Fruit fly (Drosophila melanogaster) whole organism, adult: Measurements from ENCODE around the gene raskol.
A peak's percentile ranks its signal among the peaks of the same experiment; 100 is the strongest.

ENCODE experiments used
- CG11617 ChIP-seq: fragments of 200-800 bp; sonication (Bioruptor generic); optimal IDR thresholded peaks from 2 replicates; lab custom pipeline; 2017; ENCODE audit warnings: mild to moderate bottlenecking, missing biosample characterization, missing genetic modification reagents, missing genetic modification characterization
- CG12768 ChIP-seq: fragments of 200-800 bp; sonication (Bioruptor generic); optimal IDR thresholded peaks from 2 replicates; lab custom pipeline; 2017; ENCODE audit warnings: missing biosample characterization, missing genetic modification characterization, mild to moderate bottlenecking, moderate library complexity, missing genetic modification reagents
- CG14711 ChIP-seq: fragments of 200-800 bp; sonication (Bioruptor generic); optimal IDR thresholded peaks from 2 replicates; lab custom pipeline; 2018; ENCODE audit warnings: missing biosample characterization, mild to moderate bottlenecking, missing genetic modification characterization, moderate library complexity
- CG1620 ChIP-seq: fragments of 200-800 bp; sonication (Bioruptor generic); optimal IDR thresholded peaks from 2 replicates; lab custom pipeline; 2016; ENCODE audit warnings: missing biosample characterization, missing genetic modification characterization
- CG33017 ChIP-seq: fragments of 200-800 bp; sonication (Bioruptor generic); optimal IDR thresholded peaks from 2 replicates; lab custom pipeline; 2018; ENCODE audit warnings: missing biosample characterization, mild to moderate bottlenecking, missing genetic modification characterization, moderate library complexity
- CG5204 ChIP-seq: fragments of 200-800 bp; sonication (Bioruptor generic); optimal IDR thresholded peaks from 2 replicates; lab custom pipeline; 2016; ENCODE audit warnings: missing biosample characterization, missing genetic modification characterization
- CG7045 ChIP-seq: fragments of 200-800 bp; sonication (Bioruptor generic); optimal IDR thresholded peaks from 2 replicates; lab custom pipeline; 2017; ENCODE audit warnings: missing biosample characterization, mild to moderate bottlenecking, missing genetic modification characterization
- CG7101 ChIP-seq: fragments of 200-800 bp; sonication (Bioruptor generic); optimal IDR thresholded peaks from 2 replicates; lab custom pipeline; 2018; ENCODE audit warnings: missing biosample characterization, mild to moderate bottlenecking, missing genetic modification characterization, moderate library complexity
- Clk ChIP-seq: fragments of 200-800 bp; sonication (Bioruptor generic); optimal IDR thresholded peaks from 2 replicates; lab custom pipeline; 2017; ENCODE audit warnings: missing biosample characterization, missing genetic modification characterization
- Crg-1 ChIP-seq: fragments of 200-800 bp; sonication (Bioruptor generic); optimal IDR thresholded peaks from 2 replicates; lab custom pipeline; 2016; ENCODE audit warnings: missing biosample characterization, missing genetic modification characterization
- Hr96 ChIP-seq: fragments of 200-800 bp; sonication (Bioruptor generic); optimal IDR thresholded peaks from 2 replicates; lab custom pipeline; 2016; ENCODE audit warnings: missing biosample characterization, missing genetic modification characterization
- Mnt ChIP-seq: fragments of 200-800 bp; sonication (Bioruptor generic); optimal IDR thresholded peaks from 2 replicates; lab custom pipeline; 2016; ENCODE audit warnings: missing biosample characterization, mild to moderate bottlenecking, missing genetic modification characterization
- bab1 ChIP-seq: fragments of 200-800 bp; sonication (Bioruptor generic); optimal IDR thresholded peaks from 3 replicates; lab custom pipeline; 2019; ENCODE audit warnings: missing biosample characterization, mild to moderate bottlenecking, missing genetic modification characterization, moderate library complexity
- cic ChIP-seq: fragments of 200-800 bp; sonication (Bioruptor generic); optimal IDR thresholded peaks from 2 replicates; lab custom pipeline; 2017; ENCODE audit warnings: missing biosample characterization, mild to moderate bottlenecking, missing genetic modification characterization, moderate library complexity
- cnc ChIP-seq, 2 experiments: fragments of >200 bp; optimal IDR thresholded peaks; 2 replicates each; lab custom pipeline; 2017
- kay ChIP-seq: fragments of 200-800 bp; sonication (Bioruptor generic); peaks from one replicate; lab custom pipeline; 2016; ENCODE audit warnings: missing biosample characterization, missing genetic modification characterization, borderline replicate concordance
- ovo ChIP-seq: fragments of 200-800 bp; sonication (Bioruptor generic); optimal IDR thresholded peaks from 2 replicates; lab custom pipeline; 2016; ENCODE audit warnings: missing biosample characterization, missing genetic modification characterization
- pad ChIP-seq: fragments of 200-800 bp; sonication (Bioruptor generic); optimal IDR thresholded peaks from 3 replicates; lab custom pipeline; 2017; ENCODE audit warnings: missing biosample characterization, missing genetic modification characterization, mild to moderate bottlenecking, moderate library complexity, missing genetic modification reagents
- tj ChIP-seq: fragments of 200-800 bp; sonication (Bioruptor generic); optimal IDR thresholded peaks from 3 replicates; lab custom pipeline; 2017; ENCODE audit warnings: missing biosample characterization, mild to moderate bottlenecking, missing genetic modification characterization, moderate library complexity
- toe ChIP-seq: fragments of 200-800 bp; sonication (Bioruptor generic); optimal IDR thresholded peaks from 2 replicates; lab custom pipeline; 2016; ENCODE audit warnings: missing biosample characterization, missing genetic modification characterization

Gene raskol

dm6 chrX:17707691-17708090 is 2.3 kb upstream of the raskol start:
- no peak for TF ChIP-seq bab1
- no peak for TF ChIP-seq toe (GFP tag; lab: Kevin White, UChicago)
- no peak for TF ChIP-seq CG7101 (tag; lab: Kevin White, UChicago)
- no peak for TF ChIP-seq kay (GFP tag; lab: Kevin White, UChicago)
- no peak for TF ChIP-seq pad (GFP tag; lab: Kevin White, UChicago)
- no peak for TF ChIP-seq tj

- TF ChIP-seq toe (GFP tag; lab: Kevin White, UChicago), result no peak
- TF ChIP-seq CG11617, result no peak
- TF ChIP-seq bab1, result no peak
- TF ChIP-seq CG7045 (GFP tag; lab: Kevin White, UChicago), result no peak
- no peak for TF ChIP-seq CG7101 (tag; lab: Kevin White, UChicago)
- no peak for TF ChIP-seq cnc (optimal IDR thresholded peaks at IDR 0.05; lab: Kevin White, UChicago)
- no peak for TF ChIP-seq ovo
- no peak for TF ChIP-seq CG14711 (tag; lab: Kevin White, UChicago)
- TF ChIP-seq CG33017 (tag; lab: Kevin White, UChicago), result no peak
- no peak for TF ChIP-seq CG5204 (GFP tag; lab: Kevin White, UChicago)
- TF ChIP-seq pad (GFP tag; lab: Kevin White, UChicago), result no peak
- TF ChIP-seq CG12768, result no peak
These were observed 1.1 kb upstream of the raskol start for dm6 chrX:17708843-17709242.

DNA sequence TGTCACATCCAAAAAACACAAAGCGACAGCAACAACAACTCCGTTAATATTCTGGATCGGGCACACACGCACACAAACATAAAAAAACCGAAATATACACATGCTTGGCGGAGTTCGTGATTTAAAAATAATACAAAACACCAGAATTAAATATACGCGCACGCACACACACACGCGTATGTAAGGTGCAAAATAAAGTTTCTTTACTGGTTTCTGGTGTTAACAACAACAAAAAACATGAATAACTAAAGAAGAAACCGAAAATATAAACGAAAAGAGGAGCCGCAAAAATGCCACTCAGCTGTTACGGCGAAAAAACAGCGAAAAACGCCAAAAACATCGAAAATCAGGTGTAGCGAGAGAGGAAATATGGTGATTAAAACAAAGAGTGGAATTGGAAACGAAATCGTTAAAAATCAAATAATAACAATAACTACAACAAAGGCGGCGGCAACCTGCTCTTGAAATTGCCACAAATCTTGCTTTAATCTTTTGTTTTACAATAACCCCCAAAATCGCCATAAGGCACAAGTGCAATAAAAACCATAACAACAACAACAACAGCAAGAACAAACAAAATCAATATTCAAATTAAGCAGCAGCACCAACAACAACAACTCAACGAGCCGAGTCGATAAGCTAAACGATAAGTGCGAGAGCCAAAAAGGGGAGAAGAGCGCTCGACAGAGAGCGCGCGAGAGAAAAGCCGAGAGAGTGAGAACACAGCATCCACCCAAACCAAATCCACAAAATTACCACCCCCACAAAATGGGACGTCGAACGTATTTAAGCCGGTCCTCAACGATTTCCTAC is 535 bp downstream of the raskol start:
- TF ChIP-seq pad (GFP tag; lab: Kevin White, UChicago) (peak; percentile 50), tj (peak; percentile 73), CG11617 (no peak)

- TF ChIP-seq toe (GFP tag; lab: Kevin White, UChicago) (no peak), pad (GFP tag; lab: Kevin White, UChicago) (no peak), Crg-1 (GFP tag; lab: Kevin White, UChicago) (no peak), CG12768 (no peak), CG1620 (GFP tag; lab: Kevin White, UChicago) (no peak), CG33017 (tag; lab: Kevin White, UChicago) (no peak), cnc (optimal IDR thresholded peaks at IDR 0.05; lab: Kevin White, UChicago) (no peak), Hr96 (no peak)
These were observed 2.0 kb downstream of the raskol start for dm6 chrX:17711916-17712315.

- TF ChIP-seq CG12768, result no peak
- no peak for TF ChIP-seq CG1620 (GFP tag; lab: Kevin White, UChicago)
These were observed 2.5 kb downstream of the raskol start for dm6 chrX:17712466-17712865.

dm6 chrX:17712995-17713739 is 3.2 kb downstream of the raskol start:
- TF ChIP-seq ovo (no peak), CG33017 (tag; lab: Kevin White, UChicago) (no peak), CG7101 (tag; lab: Kevin White, UChicago) (no peak), CG1620 (GFP tag; lab: Kevin White, UChicago) (no peak), tj (no peak), cic (GFP tag; lab: Kevin White, UChicago) (no peak), toe (GFP tag; lab: Kevin White, UChicago) (no peak), Hr96 (no peak), bab1 (no peak), CG12768 (no peak), CG5204 (GFP tag; lab: Kevin White, UChicago) (no peak), CG14711 (tag; lab: Kevin White, UChicago) (no peak), Mnt (GFP tag; lab: Kevin White, UChicago) (no peak), Crg-1 (GFP tag; lab: Kevin White, UChicago) (no peak), Clk (GFP tag; lab: Kevin White, UChicago) (no peak), pad (GFP tag; lab: Kevin White, UChicago) (no peak), kay (GFP tag; lab: Kevin White, UChicago) (no peak), CG11617 (no peak)

- TF ChIP-seq bab1 (no peak), toe (GFP tag; lab: Kevin White, UChicago) (no peak), CG7101 (tag; lab: Kevin White, UChicago) (no peak)
These were observed 3.8 kb downstream of the raskol start for dm6 chrX:17713740-17714135.
